Worm (Caenorhabditis elegans) whole organism, L4 larva: ENCODE data around the gene lin-36.

Experiments
- D1046.2 ChIP-seq: fragments of 200-800 bp; sonication (Bioruptor generic); IDR thresholded peaks from 2 replicates; pipeline ENCODE4 v1.3.6; 2022; ENCODE audit warnings: missing genetic modification characterization, missing compliant biosample characterization
- F26F4.8 ChIP-seq: fragments of 200-800 bp; sonication (Bioruptor generic); conservative IDR thresholded peaks from 2 replicates; pipeline ENCODE4 v1.3.6; 2022; ENCODE audit warnings: missing genetic modification characterization, missing compliant biosample characterization
- F44E2.7 ChIP-seq: fragments of 200-800 bp; sonication (Bioruptor generic); IDR thresholded peaks from 2 replicates; pipeline ENCODE4 v2.1.2; 2022; ENCODE audit warnings: missing genetic modification characterization, missing compliant biosample characterization
- T26A8.4 ChIP-seq: fragments of 200-800 bp; sonication (Bioruptor generic); IDR thresholded peaks from 2 replicates; pipeline ENCODE4 v1.3.6; 2022; ENCODE audit warnings: missing genetic modification characterization, missing compliant biosample characterization
- ZK337.2 ChIP-seq: fragments of 200-800 bp; sonication (Bioruptor generic); IDR thresholded peaks from 2 replicates; pipeline ENCODE4 v1.3.6; 2022; ENCODE audit warnings: missing genetic modification reagents, missing genetic modification characterization, missing compliant biosample characterization
- aha-1 ChIP-seq: fragments of 150-350 bp; peaks from one replicate; lab custom pipeline; 2014; ENCODE audit warnings: missing biosample characterization, missing genetic modification characterization
- ama-1 ChIP-seq: fragments of 150-350 bp; optimal IDR thresholded peaks from 2 replicates; lab custom pipeline; 2014; ENCODE audit warnings: inconsistent platforms, mixed read lengths
- ceh-28 ChIP-seq: fragments of 150-350 bp; optimal IDR thresholded peaks from 2 replicates; lab custom pipeline; 2014; ENCODE audit warnings: missing biosample characterization, missing genetic modification reagents, missing genetic modification characterization
- ceh-62 ChIP-seq: sonication (generic microtip); optimal IDR thresholded peaks from 2 replicates; lab custom pipeline; 2017; ENCODE audit warnings: missing biosample characterization, missing genetic modification characterization
- ceh-82 ChIP-seq: sonication (generic microtip); optimal IDR thresholded peaks from 2 replicates; lab custom pipeline; 2017; ENCODE audit warnings: missing biosample characterization, missing genetic modification characterization
- cey-2 ChIP-seq: sonication (generic microtip); optimal IDR thresholded peaks from 3 replicates; lab custom pipeline; 2017; ENCODE audit warnings: missing genetic modification characterization, mild to moderate bottlenecking, missing compliant biosample characterization, antibody characterized with exemption, borderline replicate concordance; ENCODE audit not compliant: insufficient read depth
- daf-16 ChIP-seq, 3 experiments: sonication (generic microtip); optimal IDR thresholded peaks; 2 replicates each; lab custom pipeline; 2016 to 2017; ENCODE audit warnings: missing genetic modification characterization in 3 of 3, missing genetic modification reagents in 3 of 3, mild to moderate bottlenecking in 2 of 3, missing compliant biosample characterization in 2 of 3, missing biosample characterization in 1 of 3, moderate library complexity in 1 of 3
- dmd-8 ChIP-seq: fragments of 200-800 bp; sonication (Bioruptor generic); IDR thresholded peaks from 2 replicates; pipeline ENCODE4 v1.3.6; 2022; ENCODE audit warnings: missing genetic modification characterization, missing compliant biosample characterization
- dpl-1 ChIP-seq: fragments of 150-350 bp; optimal IDR thresholded peaks from 2 replicates; lab custom pipeline; 2014; ENCODE audit warnings: missing biosample characterization, missing genetic modification reagents, missing genetic modification characterization
- egl-43 ChIP-seq: fragments of 200-800 bp; sonication (Bioruptor generic); IDR thresholded peaks from 2 replicates; pipeline ENCODE4 v1.3.6; 2022; ENCODE audit warnings: missing genetic modification reagents, missing genetic modification characterization, missing compliant biosample characterization
- hif-1 ChIP-seq, 2 experiments: sonication (generic microtip); optimal IDR thresholded peaks; 2 replicates each; lab custom pipeline; 2016 to 2017; ENCODE audit warnings: missing compliant biosample characterization in 2 of 2, missing genetic modification characterization in 2 of 2, missing genetic modification reagents in 2 of 2, missing genotype in 2 of 2, mild to moderate bottlenecking in 1 of 2
- hlh-11 ChIP-seq: fragments of 200-800 bp; sonication (Bioruptor generic); optimal IDR thresholded peaks from 2 replicates; lab custom pipeline; 2018; ENCODE audit warnings: mild to moderate bottlenecking, missing genetic modification characterization, missing compliant biosample characterization
- hmg-1.1 ChIP-seq: fragments of 200-800 bp; sonication (Bioruptor generic); IDR thresholded peaks from 2 replicates; pipeline ENCODE4 v1.3.6; 2022; ENCODE audit warnings: missing genetic modification reagents, missing genetic modification characterization, missing compliant biosample characterization
- lin-1 ChIP-seq: fragments of 200-800 bp; sonication (Bioruptor generic); IDR thresholded peaks from 2 replicates; pipeline ENCODE4 v1.3.6; 2022; ENCODE audit warnings: missing genetic modification reagents, missing genetic modification characterization, missing compliant biosample characterization
- lin-38 ChIP-seq: fragments of 200-800 bp; sonication (Bioruptor generic); IDR thresholded peaks from 2 replicates; pipeline ENCODE4 v1.3.6; 2022; ENCODE audit warnings: missing genetic modification reagents, missing genetic modification characterization, missing compliant biosample characterization
- lsy-2 ChIP-seq, 2 experiments: fragments of 150-350 bp in 1 of 2; sonication (generic microtip) in 1 of 2; optimal IDR thresholded peaks; 2 replicates each; lab custom pipeline; 2014 to 2017; ENCODE audit warnings: missing biosample characterization in 2 of 2, missing genetic modification characterization in 2 of 2
- madf-9 ChIP-seq: fragments of 200-800 bp; sonication (Bioruptor generic); conservative IDR thresholded peaks from 2 replicates; pipeline ENCODE4 v1.3.6; 2022; ENCODE audit warnings: missing genetic modification reagents, missing genetic modification characterization, missing compliant biosample characterization
- mep-1 ChIP-seq: fragments of 150-350 bp; sonication (generic microtip); optimal IDR thresholded peaks from 3 replicates; lab custom pipeline; 2014; ENCODE audit warnings: missing biosample characterization, missing genetic modification characterization
- nhr-10 ChIP-seq: fragments of 150-350 bp; optimal IDR thresholded peaks from 2 replicates; lab custom pipeline; 2014; ENCODE audit warnings: missing biosample characterization, missing genetic modification characterization
- nhr-102 ChIP-seq: sonication (generic microtip); optimal IDR thresholded peaks from 2 replicates; lab custom pipeline; 2016; ENCODE audit warnings: mild to moderate bottlenecking, missing genetic modification characterization, moderate library complexity, missing compliant biosample characterization
- nhr-28 ChIP-seq: fragments of 150-350 bp; optimal IDR thresholded peaks from 2 replicates; lab custom pipeline; 2014; ENCODE audit warnings: missing biosample characterization, missing genetic modification characterization
- nhr-41 ChIP-seq: fragments of 200-800 bp; sonication (Bioruptor generic); IDR thresholded peaks from 2 replicates; pipeline ENCODE4 v1.3.6; 2022; ENCODE audit warnings: missing genetic modification reagents, missing genetic modification characterization, missing compliant biosample characterization
- nhr-6 ChIP-seq: fragments of 150-350 bp; optimal IDR thresholded peaks from 2 replicates; lab custom pipeline; 2014; ENCODE audit warnings: missing biosample characterization, missing genetic modification characterization
- nhr-77 ChIP-seq: fragments of 150-350 bp; optimal IDR thresholded peaks from 2 replicates; lab custom pipeline; 2014; ENCODE audit warnings: missing biosample characterization, missing genetic modification characterization
- php-3 ChIP-seq: fragments of 200-800 bp; sonication (Bioruptor generic); IDR thresholded peaks from 2 replicates; pipeline ENCODE4 v1.3.6; 2022; ENCODE audit warnings: missing genetic modification reagents, missing genetic modification characterization, missing compliant biosample characterization
- rbr-2 ChIP-seq: sonication (generic microtip); optimal IDR thresholded peaks from 2 replicates; lab custom pipeline; 2016; ENCODE audit warnings: missing genotype, missing genetic modification characterization, missing compliant biosample characterization
- spr-3 ChIP-seq: fragments of 200-800 bp; sonication (Bioruptor generic); optimal IDR thresholded peaks from 2 replicates; lab custom pipeline; 2018; ENCODE audit warnings: mild to moderate bottlenecking, missing genetic modification characterization, missing compliant biosample characterization
- tag-97 ChIP-seq: fragments of 200-800 bp; sonication (Bioruptor generic); IDR thresholded peaks from 2 replicates; pipeline ENCODE4 v1.3.6; 2022; ENCODE audit warnings: missing genetic modification characterization, missing compliant biosample characterization
- unc-130 ChIP-seq: sonication (generic microtip); optimal IDR thresholded peaks from 2 replicates; lab custom pipeline; 2016; ENCODE audit warnings: missing genetic modification reagents, missing genetic modification characterization, missing compliant biosample characterization
- unc-39 ChIP-seq: sonication (generic microtip); optimal IDR thresholded peaks from 2 replicates; lab custom pipeline; 2017; ENCODE audit warnings: missing biosample characterization, missing genetic modification characterization
- zfp-2 ChIP-seq: sonication (generic microtip); optimal IDR thresholded peaks from 2 replicates; lab custom pipeline; 2016; ENCODE audit warnings: mild to moderate bottlenecking, missing genetic modification characterization, missing compliant biosample characterization
- zfp-3 ChIP-seq: fragments of 200-800 bp; sonication (Bioruptor generic); conservative IDR thresholded peaks from 2 replicates; pipeline ENCODE4 v1.3.6; 2022; ENCODE audit warnings: missing genetic modification reagents, missing genetic modification characterization, missing compliant biosample characterization
- zip-11 ChIP-seq: fragments of 200-800 bp; sonication (Bioruptor generic); IDR thresholded peaks from 2 replicates; pipeline ENCODE4 v1.3.6; 2022; ENCODE audit warnings: missing genetic modification characterization, missing compliant biosample characterization
- zip-2 ChIP-seq: fragments of 150-350 bp; optimal IDR thresholded peaks from 2 replicates; lab custom pipeline; 2014; ENCODE audit warnings: missing biosample characterization, missing genetic modification characterization
- ztf-11 ChIP-seq: fragments of 150-350 bp; optimal IDR thresholded peaks from 2 replicates; lab custom pipeline; 2014; ENCODE audit warnings: missing biosample characterization, missing genetic modification characterization
- ztf-7 ChIP-seq: fragments of 150-350 bp; optimal IDR thresholded peaks from 2 replicates; lab custom pipeline; 2014; ENCODE audit warnings: missing biosample characterization, missing genetic modification characterization

The lin-36 gene

ce11 chrIII:8010260-8010822, 10.3 kb downstream of the lin-36 start, which contains the start of gene cit-1.2:
Gene cit-1.2 (plus strand): TSS chrIII:8010772.
- TF ChIP-seq zip-2 (tag; lab: Kevin White, UChicago) (peak; percentile 51), nhr-6 (no peak)
- TF ChIP-seq, all 104 proteins: peak for 1

ce11 chrIII:8009769-8010168, 10.9 kb downstream of the lin-36 start, which contains the start of gene cit-1.1:
Gene cit-1.1 (minus strand): TSS chrIII:8009821.
- TF ChIP-seq spr-3 (GFP tag; lab: Kevin White, UChicago) (no peak), lin-38 (peak; percentile 81), zip-11 (GFP tag; lab: Robert Waterston, UW) (no peak), lsy-2 (tag; optimal IDR thresholded peaks at IDR 0.05; lab: Kevin White, UChicago) (peak in 1 of 2 experiments; percentile 35), F44E2.7 (GFP tag; lab: Robert Waterston, UW) (no peak), D1046.2 (GFP tag; lab: Robert Waterston, UW) (no peak), dpl-1 (peak; percentile 37), tag-97 (GFP tag; lab: Robert Waterston, UW) (no peak), daf-16 (GFP tag; optimal IDR thresholded peaks at IDR 0.05; lab: Kevin White, UChicago) (no peak), daf-16 (tag; optimal IDR thresholded peaks at IDR 0.05; lab: Kevin White, UChicago) (no peak), unc-130 (GFP tag; lab: Kevin White, UChicago) (no peak), aha-1 (tag; lab: Kevin White, UChicago) (peak; percentile 92), zip-2 (tag; lab: Kevin White, UChicago) (no peak), ztf-11 (tag; lab: Kevin White, UChicago) (no peak), mep-1 (tag; lab: Kevin White, UChicago) (no peak), nhr-10 (tag; lab: Kevin White, UChicago) (no peak), unc-39 (tag; lab: Kevin White, UChicago) (no peak), ceh-82 (no peak), dmd-8 (GFP tag; lab: Robert Waterston, UW) (no peak), nhr-102 (tag; lab: Kevin White, UChicago) (no peak), cey-2 (tag; lab: Kevin White, UChicago) (no peak), T26A8.4 (no peak), lin-1 (GFP tag; lab: Robert Waterston, UW) (no peak), ama-1 (lab: Kevin White, UChicago) (no peak)

- TF ChIP-seq ztf-7 (tag; lab: Kevin White, UChicago) (no peak), aha-1 (tag; lab: Kevin White, UChicago) (peak; percentile 29)
Measured at ce11 chrIII:8004091-8004490, 16.6 kb downstream of the lin-36 start, which contains the start of gene C06G4.6. Gene C06G4.6 (plus strand): TSS chrIII:8004391.

- TF ChIP-seq zfp-3 (no peak), aha-1 (tag; lab: Kevin White, UChicago) (peak; percentile 67)
Measured at ce11 chrIII:8001557-8001956, 19.1 kb downstream of the lin-36 start.

- TF ChIP-seq php-3 (no peak), hif-1 (tag; optimal IDR thresholded peaks at IDR 0.05; lab: Kevin White, UChicago) (no peak), dmd-8 (GFP tag; lab: Robert Waterston, UW) (no peak), ZK337.2 (no peak), hmg-1.1 (GFP tag; lab: Robert Waterston, UW) (no peak), nhr-28 (tag; lab: Kevin White, UChicago) (no peak), zfp-2 (no peak), F26F4.8 (GFP tag; lab: Robert Waterston, UW) (no peak), madf-9 (no peak), hlh-11 (tag; lab: Kevin White, UChicago) (no peak), ceh-28 (tag; lab: Kevin White, UChicago) (no peak), rbr-2 (no peak), zfp-3 (no peak), nhr-77 (tag; lab: Kevin White, UChicago) (no peak), dpl-1 (no peak), egl-43 (no peak), nhr-41 (GFP tag; lab: Robert Waterston, UW) (no peak), ceh-62 (tag; lab: Kevin White, UChicago) (no peak)
Measured at ce11 chrIII:7997447-7998046, 23.1 kb downstream of the lin-36 start.
